Worm (Caenorhabditis elegans) whole organism, midembryonic: Measurements from ENCODE around the gene D1005.5.
"Not testable (repeated sequence)": the region's sequence is repeated elsewhere in the genome, so short reads cannot be mapped to it uniquely, and the experiment has no call there.

Experiments
- T22C8.4 ChIP-seq: fragments of 200-800 bp; sonication (Bioruptor generic); IDR thresholded peaks from 2 replicates; pipeline ENCODE4 v1.3.6; 2022; ENCODE audit warnings: missing genetic modification characterization, missing compliant biosample characterization
- cog-1 ChIP-seq: sonication (generic microtip); optimal IDR thresholded peaks from 2 replicates; lab custom pipeline; 2016; ENCODE audit warnings: missing genetic modification characterization, missing compliant biosample characterization
- flt-1 ChIP-seq: fragments of 200-800 bp; sonication (Bioruptor generic); IDR thresholded peaks from 2 replicates; pipeline ENCODE4 v1.3.6; 2022; ENCODE audit warnings: missing genetic modification characterization, missing compliant biosample characterization
- klf-2 ChIP-seq: fragments of 200-800 bp; sonication (Bioruptor generic); conservative IDR thresholded peaks from 2 replicates; pipeline ENCODE4 v1.3.6; 2022; ENCODE audit warnings: missing genetic modification reagents, missing genetic modification characterization, missing compliant biosample characterization
- med-1 ChIP-seq: sonication (generic microtip); optimal IDR thresholded peaks from 2 replicates; lab custom pipeline; 2017; ENCODE audit warnings: missing genetic modification characterization, mild to moderate bottlenecking, missing compliant biosample characterization, antibody characterized with exemption, missing genetic modification reagents; ENCODE audit not compliant: insufficient read depth
- ref-1 ChIP-seq: fragments of 200-800 bp; sonication (Bioruptor generic); conservative IDR thresholded peaks from 2 replicates; pipeline ENCODE4 v1.3.6; 2022; ENCODE audit warnings: missing genetic modification reagents, missing genetic modification characterization, missing compliant biosample characterization
- tab-1 ChIP-seq: fragments of 200-800 bp; sonication (Bioruptor generic); IDR thresholded peaks from 2 replicates; pipeline ENCODE4 v1.3.6; 2022; ENCODE audit warnings: missing genetic modification characterization, missing compliant biosample characterization
- ztf-23 ChIP-seq: fragments of 200-800 bp; sonication (Bioruptor generic); IDR thresholded peaks from 2 replicates; pipeline ENCODE4 v1.3.6; 2022; ENCODE audit warnings: missing genetic modification reagents, missing genetic modification characterization, missing compliant biosample characterization
- ztf-29 ChIP-seq: fragments of 200-800 bp; sonication (Bioruptor generic); IDR thresholded peaks from 2 replicates; pipeline ENCODE4 v1.3.6; 2022; ENCODE audit warnings: missing genetic modification reagents, missing genetic modification characterization, missing compliant biosample characterization

D1005.5 gene

ce11 chrX:1438925-1439324 lies 33.9 kb downstream of the D1005.5 start:
- TF ChIP-seq ref-1 (no peak), ztf-29 (GFP tag; lab: Robert Waterston, UW) (no peak), ztf-23 (GFP tag; lab: Robert Waterston, UW) (no peak), tab-1 (GFP tag; lab: Robert Waterston, UW) (no peak), T22C8.4 (GFP tag; lab: Robert Waterston, UW) (no peak), flt-1 (GFP tag; lab: Robert Waterston, UW) (no peak), cog-1 (tag; lab: Kevin White, UChicago) (no peak), med-1 (GFP tag; lab: Kevin White, UChicago) (no peak), klf-2 (no peak)

ce11 chrX:1437097-1437496 lies 35.7 kb downstream of the D1005.5 start:
- TF ChIP-seq ztf-23 (GFP tag; lab: Robert Waterston, UW) (no peak), flt-1 (GFP tag; lab: Robert Waterston, UW) (no peak), tab-1 (GFP tag; lab: Robert Waterston, UW) (no peak), T22C8.4 (GFP tag; lab: Robert Waterston, UW) (no peak), med-1 (GFP tag; lab: Kevin White, UChicago) (no peak), klf-2 (no peak), ztf-29 (GFP tag; lab: Robert Waterston, UW) (no peak), ref-1 (no peak), cog-1 (tag; lab: Kevin White, UChicago) (no peak)

ce11 chrX:1430707-1431106 lies 42.1 kb downstream of the D1005.5 start, which contains the start of gene F19G12.1:
Gene F19G12.1 (plus strand): TSS chrX:1431007.
- not testable (repeated sequence) for TF ChIP-seq tab-1 (GFP tag; lab: Robert Waterston, UW); klf-2; cog-1 (tag; lab: Kevin White, UChicago)

DNA sequence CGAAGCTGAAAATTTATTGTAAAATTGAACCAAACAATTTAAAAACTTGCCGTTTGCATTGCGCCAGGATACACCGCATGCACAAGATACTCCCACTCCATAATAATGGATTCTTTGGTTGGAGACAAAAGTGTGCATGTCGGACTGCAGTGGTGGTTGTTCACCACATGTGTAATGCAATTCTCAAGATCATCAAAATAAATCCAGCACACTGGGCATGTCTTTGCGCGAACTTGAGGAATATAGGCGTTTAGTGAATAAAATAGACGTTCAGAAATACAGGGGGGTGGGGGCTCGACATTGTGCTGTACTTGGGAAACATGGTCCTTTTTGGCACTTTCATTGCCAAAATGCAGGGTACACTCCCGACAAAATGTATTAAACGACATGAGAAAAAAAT lies 46.4 kb downstream of the D1005.5 start, which contains the start of gene F19G12.11:
Gene F19G12.11 (minus strand): TSS at position 101 of the 400 bp plus-strand sequence.
- TF ChIP-seq ztf-29 (GFP tag; lab: Robert Waterston, UW) (no peak), T22C8.4 (GFP tag; lab: Robert Waterston, UW) (no peak), cog-1 (tag; lab: Kevin White, UChicago) (no peak)

ce11 chrX:1424509-1424908 lies 48.3 kb downstream of the D1005.5 start, which contains the start of gene F19G12.3:
Gene F19G12.3 (plus strand): TSS chrX:1424809.
- TF ChIP-seq flt-1 (GFP tag; lab: Robert Waterston, UW) (no peak), tab-1 (GFP tag; lab: Robert Waterston, UW) (no peak), ref-1 (no peak), cog-1 (tag; lab: Kevin White, UChicago) (no peak), med-1 (GFP tag; lab: Kevin White, UChicago) (no peak), ztf-23 (GFP tag; lab: Robert Waterston, UW) (no peak), ztf-29 (GFP tag; lab: Robert Waterston, UW) (no peak), klf-2 (no peak), T22C8.4 (GFP tag; lab: Robert Waterston, UW) (no peak)
